Fruit fly (Drosophila melanogaster) whole organism, adult: ENCODE measurements around the gene CG45071.
A peak's percentile ranks its signal among the peaks of the same experiment; 100 is the strongest.

ENCODE experiments used
- CG11617 ChIP-seq: fragments of 200-800 bp; sonication (Bioruptor generic); optimal IDR thresholded peaks from 2 replicates; lab custom pipeline; 2017; ENCODE audit warnings: mild to moderate bottlenecking, missing biosample characterization, missing genetic modification reagents, missing genetic modification characterization
- CG12768 ChIP-seq: fragments of 200-800 bp; sonication (Bioruptor generic); optimal IDR thresholded peaks from 2 replicates; lab custom pipeline; 2017; ENCODE audit warnings: missing biosample characterization, missing genetic modification characterization, mild to moderate bottlenecking, moderate library complexity, missing genetic modification reagents
- CG14711 ChIP-seq: fragments of 200-800 bp; sonication (Bioruptor generic); optimal IDR thresholded peaks from 2 replicates; lab custom pipeline; 2018; ENCODE audit warnings: missing biosample characterization, mild to moderate bottlenecking, missing genetic modification characterization, moderate library complexity
- CG1620 ChIP-seq: fragments of 200-800 bp; sonication (Bioruptor generic); optimal IDR thresholded peaks from 2 replicates; lab custom pipeline; 2016; ENCODE audit warnings: missing biosample characterization, missing genetic modification characterization
- CG33017 ChIP-seq: fragments of 200-800 bp; sonication (Bioruptor generic); optimal IDR thresholded peaks from 2 replicates; lab custom pipeline; 2018; ENCODE audit warnings: missing biosample characterization, mild to moderate bottlenecking, missing genetic modification characterization, moderate library complexity
- CG5204 ChIP-seq: fragments of 200-800 bp; sonication (Bioruptor generic); optimal IDR thresholded peaks from 2 replicates; lab custom pipeline; 2016; ENCODE audit warnings: missing biosample characterization, missing genetic modification characterization
- CG7045 ChIP-seq: fragments of 200-800 bp; sonication (Bioruptor generic); optimal IDR thresholded peaks from 2 replicates; lab custom pipeline; 2017; ENCODE audit warnings: missing biosample characterization, mild to moderate bottlenecking, missing genetic modification characterization
- CG7101 ChIP-seq: fragments of 200-800 bp; sonication (Bioruptor generic); optimal IDR thresholded peaks from 2 replicates; lab custom pipeline; 2018; ENCODE audit warnings: missing biosample characterization, mild to moderate bottlenecking, missing genetic modification characterization, moderate library complexity
- Clk ChIP-seq: fragments of 200-800 bp; sonication (Bioruptor generic); optimal IDR thresholded peaks from 2 replicates; lab custom pipeline; 2017; ENCODE audit warnings: missing biosample characterization, missing genetic modification characterization
- Crg-1 ChIP-seq: fragments of 200-800 bp; sonication (Bioruptor generic); optimal IDR thresholded peaks from 2 replicates; lab custom pipeline; 2016; ENCODE audit warnings: missing biosample characterization, missing genetic modification characterization
- Hr96 ChIP-seq: fragments of 200-800 bp; sonication (Bioruptor generic); optimal IDR thresholded peaks from 2 replicates; lab custom pipeline; 2016; ENCODE audit warnings: missing biosample characterization, missing genetic modification characterization
- Mnt ChIP-seq: fragments of 200-800 bp; sonication (Bioruptor generic); optimal IDR thresholded peaks from 2 replicates; lab custom pipeline; 2016; ENCODE audit warnings: missing biosample characterization, mild to moderate bottlenecking, missing genetic modification characterization
- bab1 ChIP-seq: fragments of 200-800 bp; sonication (Bioruptor generic); optimal IDR thresholded peaks from 3 replicates; lab custom pipeline; 2019; ENCODE audit warnings: missing biosample characterization, mild to moderate bottlenecking, missing genetic modification characterization, moderate library complexity
- cic ChIP-seq: fragments of 200-800 bp; sonication (Bioruptor generic); optimal IDR thresholded peaks from 2 replicates; lab custom pipeline; 2017; ENCODE audit warnings: missing biosample characterization, mild to moderate bottlenecking, missing genetic modification characterization, moderate library complexity
- cnc ChIP-seq, 2 experiments: fragments of >200 bp; optimal IDR thresholded peaks; 2 replicates each; lab custom pipeline; 2017
- kay ChIP-seq: fragments of 200-800 bp; sonication (Bioruptor generic); peaks from one replicate; lab custom pipeline; 2016; ENCODE audit warnings: missing biosample characterization, missing genetic modification characterization, borderline replicate concordance
- ovo ChIP-seq: fragments of 200-800 bp; sonication (Bioruptor generic); optimal IDR thresholded peaks from 2 replicates; lab custom pipeline; 2016; ENCODE audit warnings: missing biosample characterization, missing genetic modification characterization
- pad ChIP-seq: fragments of 200-800 bp; sonication (Bioruptor generic); optimal IDR thresholded peaks from 3 replicates; lab custom pipeline; 2017; ENCODE audit warnings: missing biosample characterization, missing genetic modification characterization, mild to moderate bottlenecking, moderate library complexity, missing genetic modification reagents
- tj ChIP-seq: fragments of 200-800 bp; sonication (Bioruptor generic); optimal IDR thresholded peaks from 3 replicates; lab custom pipeline; 2017; ENCODE audit warnings: missing biosample characterization, mild to moderate bottlenecking, missing genetic modification characterization, moderate library complexity
- toe ChIP-seq: fragments of 200-800 bp; sonication (Bioruptor generic); optimal IDR thresholded peaks from 2 replicates; lab custom pipeline; 2016; ENCODE audit warnings: missing biosample characterization, missing genetic modification characterization

CG45071 gene

DNA sequence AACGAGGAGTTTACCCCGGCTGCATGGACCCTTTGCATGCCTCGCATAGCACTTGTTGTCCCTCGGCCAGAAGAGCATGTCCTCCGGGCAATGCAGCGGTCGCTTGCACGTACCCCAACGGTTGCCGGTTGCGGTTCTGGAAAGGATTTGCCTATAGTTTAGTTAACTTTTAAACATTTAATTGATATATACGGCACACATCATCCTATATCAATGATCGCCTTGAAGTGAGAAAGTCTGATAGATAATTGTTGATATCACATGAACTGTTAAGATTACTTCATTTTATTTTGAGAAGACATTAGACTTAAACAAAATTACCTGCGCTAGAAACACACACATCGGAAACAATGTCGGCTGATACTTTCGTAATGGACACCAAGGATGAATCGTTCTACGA lies 15.6 kb downstream of the CG45071 start, which contains the start of gene CG32847:
Gene CG32847 (plus strand): TSS at position 301 of the 400 bp plus-strand sequence.
- TF ChIP-seq CG33017 (tag; lab: Kevin White, UChicago) (no peak), CG7045 (GFP tag; lab: Kevin White, UChicago) (no peak), Crg-1 (GFP tag; lab: Kevin White, UChicago) (no peak), cnc (optimal IDR thresholded peaks at IDR 0.05; lab: Kevin White, UChicago) (no peak), Clk (GFP tag; lab: Kevin White, UChicago) (no peak), tj (GFP tag; lab: Kevin White, UChicago) (no peak), bab1 (GFP tag; lab: Kevin White, UChicago) (no peak), pad (GFP tag; lab: Kevin White, UChicago) (no peak), CG14711 (tag; lab: Kevin White, UChicago) (no peak), CG1620 (GFP tag; lab: Kevin White, UChicago) (no peak), ovo (GFP tag; lab: Kevin White, UChicago) (no peak), cic (GFP tag; lab: Kevin White, UChicago) (no peak), toe (GFP tag; lab: Kevin White, UChicago) (no peak)

DNA sequence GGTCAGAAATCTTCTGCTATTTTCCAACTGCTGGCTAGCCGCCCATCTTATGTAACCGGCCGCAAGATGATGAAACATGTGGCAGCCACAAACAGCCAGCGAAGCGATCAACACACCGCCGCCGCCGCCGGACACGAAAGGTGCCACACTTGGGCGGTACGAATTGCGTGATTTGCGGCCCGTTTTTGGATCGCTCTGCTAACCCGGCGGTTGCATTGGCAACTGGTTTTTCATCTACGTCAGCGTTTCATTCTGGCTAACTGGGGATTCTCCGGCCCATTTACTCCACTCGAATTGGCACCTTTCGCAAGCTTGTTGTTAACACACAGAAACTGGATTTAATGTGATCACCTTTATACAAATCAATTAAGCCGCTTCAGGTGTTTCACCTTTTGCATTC lies 18.1 kb downstream of the CG45071 start:
- TF ChIP-seq CG33017 (tag; lab: Kevin White, UChicago) (no peak), tj (GFP tag; lab: Kevin White, UChicago) (peak; percentile 14)

DNA sequence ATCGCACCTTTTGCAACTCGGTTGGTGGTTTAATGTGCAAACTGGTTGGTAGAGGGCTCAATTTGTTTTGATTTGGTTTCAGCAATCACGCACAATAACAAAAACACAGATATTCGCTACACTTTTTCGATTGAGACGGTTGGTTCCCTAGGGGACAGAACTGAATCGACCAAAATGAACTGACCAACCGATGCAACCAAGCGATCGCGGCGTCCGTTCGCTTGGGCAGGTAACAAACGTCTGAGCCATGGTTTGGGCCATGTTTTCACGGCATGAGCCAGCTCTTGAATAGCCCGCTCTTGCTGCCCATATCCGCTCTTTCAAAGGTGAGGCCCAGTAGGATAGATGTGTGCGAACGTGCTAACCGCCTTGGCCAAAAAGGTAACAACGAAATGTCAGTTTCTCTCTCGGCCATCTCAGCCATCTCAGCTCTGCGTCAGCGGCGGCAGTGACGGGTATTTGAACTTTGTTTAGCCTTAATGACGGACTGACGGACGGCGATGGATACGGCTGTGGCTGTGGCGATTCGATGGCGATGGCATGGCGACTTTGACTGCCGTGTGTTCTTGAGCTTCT lies 19.5 kb downstream of the CG45071 start, which contains the start of gene CG16959:
Gene CG16959 (minus strand): TSS at position 245 of the 576 bp plus-strand sequence.
- TF ChIP-seq Mnt (GFP tag; lab: Kevin White, UChicago): no peak
- no peak for TF ChIP-seq pad (GFP tag; lab: Kevin White, UChicago)
- no peak for TF ChIP-seq tj (GFP tag; lab: Kevin White, UChicago)
- no peak for TF ChIP-seq toe (GFP tag; lab: Kevin White, UChicago)
- TF ChIP-seq Hr96: no peak
- no peak for TF ChIP-seq ovo (GFP tag; lab: Kevin White, UChicago)
- no peak for TF ChIP-seq Clk (GFP tag; lab: Kevin White, UChicago)
- no peak for TF ChIP-seq CG33017 (tag; lab: Kevin White, UChicago)
- no peak for TF ChIP-seq bab1 (GFP tag; lab: Kevin White, UChicago)
- no peak for TF ChIP-seq Crg-1 (GFP tag; lab: Kevin White, UChicago)
- TF ChIP-seq CG12768 (GFP tag; lab: Kevin White, UChicago): no peak
- no peak for TF ChIP-seq CG11617 (GFP tag; lab: Kevin White, UChicago)
- TF ChIP-seq CG1620 (GFP tag; lab: Kevin White, UChicago): no peak

DNA sequence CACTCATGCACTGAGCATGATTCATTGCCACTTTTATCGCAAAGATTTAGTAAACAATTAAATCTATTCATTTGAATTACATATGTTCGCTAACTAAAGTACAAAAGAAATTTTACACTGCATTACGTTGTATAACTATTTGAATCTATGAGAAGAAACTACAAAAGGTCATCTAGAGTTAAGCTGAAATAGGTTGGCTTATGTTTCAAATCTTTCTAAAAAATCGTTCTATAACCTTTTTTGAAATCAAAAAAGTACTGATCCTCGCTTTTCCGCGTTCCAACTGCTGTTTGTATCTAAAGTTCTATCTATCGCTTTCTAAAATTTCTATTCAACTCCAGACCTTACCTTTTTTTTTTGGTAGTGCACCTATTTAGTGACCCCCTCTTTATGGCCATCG lies 20.0 kb downstream of the CG45071 start:
- no peak for TF ChIP-seq CG12768 (GFP tag; lab: Kevin White, UChicago)
- TF ChIP-seq Mnt (GFP tag; lab: Kevin White, UChicago): no peak
- no peak for TF ChIP-seq Hr96
- no peak for TF ChIP-seq Clk (GFP tag; lab: Kevin White, UChicago)
- TF ChIP-seq CG11617 (GFP tag; lab: Kevin White, UChicago): no peak
- no peak for TF ChIP-seq CG14711 (tag; lab: Kevin White, UChicago)
- TF ChIP-seq CG5204 (GFP tag; lab: Kevin White, UChicago): no peak
- TF ChIP-seq CG7045 (GFP tag; lab: Kevin White, UChicago): no peak
- TF ChIP-seq tj (GFP tag; lab: Kevin White, UChicago): no peak
- no peak for TF ChIP-seq toe (GFP tag; lab: Kevin White, UChicago)
- TF ChIP-seq CG33017 (tag; lab: Kevin White, UChicago): no peak

DNA sequence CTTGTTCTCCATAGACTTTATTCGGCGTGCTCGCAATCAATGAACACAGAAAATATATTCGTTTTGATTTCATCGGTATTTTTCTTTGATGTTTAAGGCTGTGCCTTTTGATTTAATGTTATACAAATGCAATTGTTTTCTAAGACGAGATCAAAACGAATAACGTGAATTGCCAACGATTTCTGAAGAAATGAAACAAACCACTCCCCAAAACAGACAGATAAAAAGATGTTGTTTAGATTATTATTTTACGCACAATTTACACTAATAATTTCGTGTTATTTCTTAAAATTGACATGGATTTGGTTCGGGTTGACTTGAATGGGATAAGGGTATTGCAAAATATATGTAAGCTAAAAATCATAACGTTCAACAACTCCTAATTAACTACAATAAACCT lies 25.6 kb downstream of the CG45071 start, which contains the start of gene CG13457:
Gene CG13457 (minus strand): TSS at position 101 of the 400 bp plus-strand sequence.
- no peak for TF ChIP-seq bab1 (GFP tag; lab: Kevin White, UChicago)
- no peak for TF ChIP-seq CG7101
- no peak for TF ChIP-seq Hr96
- TF ChIP-seq CG11617 (GFP tag; lab: Kevin White, UChicago): no peak
- TF ChIP-seq CG14711 (tag; lab: Kevin White, UChicago): no peak
- no peak for TF ChIP-seq tj (GFP tag; lab: Kevin White, UChicago)
- TF ChIP-seq toe (GFP tag; lab: Kevin White, UChicago): no peak
- no peak for TF ChIP-seq CG7045 (GFP tag; lab: Kevin White, UChicago)
- no peak for TF ChIP-seq CG33017 (tag; lab: Kevin White, UChicago)
- TF ChIP-seq kay (GFP tag; lab: Kevin White, UChicago): no peak
- TF ChIP-seq pad (GFP tag; lab: Kevin White, UChicago): no peak

DNA sequence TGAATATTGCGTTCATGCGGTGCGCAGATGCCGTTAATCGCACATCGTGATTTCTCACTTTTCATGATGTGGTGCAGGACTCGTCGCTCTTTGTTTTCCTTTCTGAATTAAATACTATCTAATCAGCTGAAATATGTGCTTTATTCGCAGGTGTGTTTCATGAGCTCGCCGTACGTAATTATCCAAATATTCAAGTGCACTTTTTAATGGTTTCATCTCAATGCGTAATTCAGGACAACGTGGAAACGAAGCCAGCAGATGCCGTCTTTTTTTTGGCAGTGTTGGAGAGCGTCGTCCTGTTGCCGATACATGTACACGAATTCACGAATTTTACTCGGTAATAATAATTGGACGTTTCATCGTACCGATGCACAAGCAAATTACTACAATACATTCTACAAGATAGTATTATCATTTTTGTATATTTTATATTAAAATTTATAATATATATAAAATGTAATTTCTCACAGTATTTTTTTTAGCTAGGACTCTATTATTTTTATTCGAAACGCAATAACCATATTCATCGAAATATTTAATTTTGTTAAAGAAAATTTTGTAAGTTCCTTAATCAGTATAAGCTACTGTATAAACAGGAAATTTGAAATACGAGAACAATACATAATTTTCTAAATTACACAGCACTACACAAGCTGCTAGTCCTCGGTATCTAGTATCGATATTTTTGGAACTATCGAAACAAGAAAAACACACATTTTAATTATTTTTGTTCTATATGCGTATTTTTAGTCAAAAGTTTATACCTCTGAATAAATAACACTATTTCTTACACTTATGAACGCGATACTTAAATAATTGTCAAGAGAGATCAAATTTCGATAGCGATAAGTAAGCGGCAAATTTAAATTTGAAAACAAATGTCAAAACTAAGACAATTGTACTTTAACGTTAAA lies 31.2 kb downstream of the CG45071 start, which contains the start of gene CG12316:
Gene CG12316 (minus strand): TSS at position 276 of the 914 bp plus-strand sequence.
- TF ChIP-seq CG7101: peak; percentile 89
- TF ChIP-seq CG14711 (tag; lab: Kevin White, UChicago): peak; percentile 67
- TF ChIP-seq tj (GFP tag; lab: Kevin White, UChicago): peak; percentile 60
- TF ChIP-seq cic (GFP tag; lab: Kevin White, UChicago): peak; percentile 40
- no peak for TF ChIP-seq cnc (optimal IDR thresholded peaks at IDR 0.05; lab: Kevin White, UChicago)
- peak; percentile 88 for TF ChIP-seq toe (GFP tag; lab: Kevin White, UChicago)
- peak; percentile 88 for TF ChIP-seq CG7045 (GFP tag; lab: Kevin White, UChicago)
- TF ChIP-seq ovo (GFP tag; lab: Kevin White, UChicago): peak; percentile 66
- TF ChIP-seq CG1620 (GFP tag; lab: Kevin White, UChicago): peak; percentile 64
- TF ChIP-seq CG11617 (GFP tag; lab: Kevin White, UChicago): peak; percentile 95
- TF ChIP-seq CG33017 (tag; lab: Kevin White, UChicago): peak; percentile 90
- peak; percentile 92 for TF ChIP-seq CG5204 (GFP tag; lab: Kevin White, UChicago)
- TF ChIP-seq CG12768 (GFP tag; lab: Kevin White, UChicago): peak; percentile 90
- peak; percentile 83 for TF ChIP-seq bab1 (GFP tag; lab: Kevin White, UChicago)
- TF ChIP-seq Hr96: peak; percentile 95
- peak; percentile 73 for TF ChIP-seq Crg-1 (GFP tag; lab: Kevin White, UChicago)
- peak; percentile 80 for TF ChIP-seq Clk (GFP tag; lab: Kevin White, UChicago)
- TF ChIP-seq pad (GFP tag; lab: Kevin White, UChicago): peak; percentile 62
- TF ChIP-seq kay (GFP tag; lab: Kevin White, UChicago): no peak
- peak; percentile 86 for TF ChIP-seq Mnt (GFP tag; lab: Kevin White, UChicago)
